Worm (Caenorhabditis elegans) whole organism, L2 larva: ENCODE results near the gene K08D8.6.

ENCODE experiments used
- F13H6.1 ChIP-seq: sonication (generic microtip); optimal IDR thresholded peaks from 2 replicates; lab custom pipeline; 2016; ENCODE audit warnings: missing genetic modification characterization, missing compliant biosample characterization
- Y55F3AM.14 ChIP-seq: fragments of 200-800 bp; sonication (Bioruptor generic); optimal IDR thresholded peaks from 2 replicates; lab custom pipeline; 2018; ENCODE audit warnings: mild to moderate bottlenecking, missing genetic modification characterization, missing compliant biosample characterization
- ZK546.5 ChIP-seq: sonication (generic microtip); optimal IDR thresholded peaks from 2 replicates; lab custom pipeline; 2017; ENCODE audit warnings: missing biosample characterization, missing genetic modification characterization
- alr-1 ChIP-seq: fragments of 150-350 bp; optimal IDR thresholded peaks from 2 replicates; lab custom pipeline; 2014; ENCODE audit warnings: missing biosample characterization, missing genetic modification characterization
- aly-2 ChIP-seq: fragments of 150-350 bp; optimal IDR thresholded peaks from 2 replicates; lab custom pipeline; 2014; ENCODE audit warnings: missing biosample characterization, missing genetic modification characterization
- ama-1 ChIP-seq: fragments of 150-350 bp; optimal IDR thresholded peaks from 2 replicates; lab custom pipeline; 2018; ENCODE audit warnings: inconsistent platforms
- blmp-1 ChIP-seq: sonication (generic microtip); optimal IDR thresholded peaks from 2 replicates; lab custom pipeline; 2017; ENCODE audit warnings: missing genetic modification characterization, mild to moderate bottlenecking, missing compliant biosample characterization, antibody characterized with exemption, moderate library complexity; ENCODE audit not compliant: insufficient read depth
- ceh-16 ChIP-seq: fragments of 150-350 bp; optimal IDR thresholded peaks from 2 replicates; lab custom pipeline; 2014; ENCODE audit warnings: missing biosample characterization, missing genetic modification characterization
- ceh-82 ChIP-seq: fragments of 150-350 bp; optimal IDR thresholded peaks from 2 replicates; lab custom pipeline; 2014; ENCODE audit warnings: missing biosample characterization, missing genetic modification characterization
- crh-2 ChIP-seq: sonication (generic microtip); optimal IDR thresholded peaks from 2 replicates; lab custom pipeline; 2017; ENCODE audit warnings: missing biosample characterization, missing genetic modification characterization
- elt-1 ChIP-seq: fragments of 150-350 bp; optimal IDR thresholded peaks from 2 replicates; lab custom pipeline; 2014; ENCODE audit warnings: missing biosample characterization, missing genetic modification characterization
- elt-3 ChIP-seq: sonication (generic microtip); optimal IDR thresholded peaks from 2 replicates; lab custom pipeline; 2017; ENCODE audit warnings: missing biosample characterization, missing genetic modification characterization
- fos-1 ChIP-seq: fragments of 150-350 bp; optimal IDR thresholded peaks from 2 replicates; lab custom pipeline; 2014; ENCODE audit warnings: missing biosample characterization, missing genetic modification characterization
- gmeb-1 ChIP-seq: fragments of 150-350 bp; optimal IDR thresholded peaks from 2 replicates; lab custom pipeline; 2014; ENCODE audit warnings: missing biosample characterization, missing genetic modification characterization
- lin-11 ChIP-seq: fragments of 150-350 bp; sonication (generic microtip); optimal IDR thresholded peaks from 2 replicates; lab custom pipeline; 2014; ENCODE audit warnings: missing biosample characterization, missing genetic modification characterization, inconsistent platforms, mixed read lengths
- lin-39 ChIP-seq: fragments of 150-350 bp; optimal IDR thresholded peaks from 2 replicates; lab custom pipeline; 2014; ENCODE audit warnings: missing biosample characterization, missing genetic modification reagents, missing genetic modification characterization
- mbf-1 ChIP-seq: sonication (generic microtip); optimal IDR thresholded peaks from 2 replicates; lab custom pipeline; 2017; ENCODE audit warnings: missing biosample characterization, missing genetic modification characterization
- mdl-1 ChIP-seq, 2 experiments: fragments of 150-350 bp in 1 of 2; sonication (generic microtip) in 1 of 2; optimal IDR thresholded peaks; 2 replicates each; lab custom pipeline; 2017; ENCODE audit warnings: missing biosample characterization in 2 of 2, missing genetic modification characterization in 2 of 2
- nhr-10 ChIP-seq: sonication (generic microtip); optimal IDR thresholded peaks from 2 replicates; lab custom pipeline; 2017; ENCODE audit warnings: missing biosample characterization, missing genetic modification characterization
- nhr-11 ChIP-seq: fragments of 150-350 bp; optimal IDR thresholded peaks from 2 replicates; lab custom pipeline; 2014; ENCODE audit warnings: missing biosample characterization, missing genetic modification characterization
- nhr-12 ChIP-seq: fragments of 150-350 bp; optimal IDR thresholded peaks from 2 replicates; lab custom pipeline; 2014; ENCODE audit warnings: missing biosample characterization, missing genetic modification characterization
- nhr-129 ChIP-seq: fragments of 150-350 bp; optimal IDR thresholded peaks from 2 replicates; lab custom pipeline; 2014; ENCODE audit warnings: missing biosample characterization, missing genetic modification characterization
- nhr-237 ChIP-seq: fragments of 150-350 bp; optimal IDR thresholded peaks from 2 replicates; lab custom pipeline; 2014; ENCODE audit warnings: missing biosample characterization, missing genetic modification characterization
- nhr-25 ChIP-seq: fragments of 150-350 bp; sonication (generic microtip); optimal IDR thresholded peaks from 3 replicates; lab custom pipeline; 2014; ENCODE audit warnings: missing biosample characterization, missing genetic modification characterization
- peb-1 ChIP-seq: fragments of 150-350 bp; optimal IDR thresholded peaks from 2 replicates; lab custom pipeline; 2014; ENCODE audit warnings: missing biosample characterization, missing genetic modification characterization
- skn-1 ChIP-seq: sonication (generic microtip); optimal IDR thresholded peaks from 2 replicates; lab custom pipeline; 2017; ENCODE audit warnings: missing biosample characterization, missing genetic modification characterization
- sma-3 ChIP-seq: sonication (generic microtip); optimal IDR thresholded peaks from 2 replicates; lab custom pipeline; 2016; ENCODE audit warnings: missing genetic modification reagents, missing genetic modification characterization, missing compliant biosample characterization
- sma-9 ChIP-seq, 2 experiments: fragments of 150-350 bp in 1 of 2; sonication (generic microtip) in 1 of 2; optimal IDR thresholded peaks; 2 replicates each; lab custom pipeline; 2014 to 2016; ENCODE audit warnings: missing genetic modification characterization in 2 of 2, mild to moderate bottlenecking in 1 of 2, missing biosample characterization in 1 of 2, missing compliant biosample characterization in 1 of 2, missing genetic modification reagents in 1 of 2, moderate library complexity in 1 of 2
- snpc-4 ChIP-seq: fragments of 150-350 bp; optimal IDR thresholded peaks from 2 replicates; lab custom pipeline; 2014; ENCODE audit warnings: missing biosample characterization, missing genetic modification characterization
- unc-62 ChIP-seq: fragments of 150-350 bp; optimal IDR thresholded peaks from 2 replicates; lab custom pipeline; 2014; ENCODE audit warnings: missing biosample characterization, missing genetic modification reagents, missing genetic modification characterization
- ztf-1 ChIP-seq: fragments of 200-800 bp; sonication (Bioruptor generic); conservative IDR thresholded peaks from 2 replicates; pipeline ENCODE4 v1.3.6; 2022; ENCODE audit warnings: missing genetic modification characterization, missing compliant biosample characterization
- ztf-4 ChIP-seq: fragments of 150-350 bp; optimal IDR thresholded peaks from 2 replicates; lab custom pipeline; 2014; ENCODE audit warnings: missing biosample characterization, missing genetic modification characterization

Gene K08D8.6

ce11 chrIV:12909871-12910270, 19.6 kb upstream of the K08D8.6 start, which contains the start of gene K08D8.4:
Gene K08D8.4 (minus strand): TSS chrIV:12909998.
- TF ChIP-seq lin-39 (tag; lab: Kevin White, UChicago), result no peak
- TF ChIP-seq fos-1 (tag; lab: Kevin White, UChicago), result peak; percentile 86
- TF ChIP-seq, all 48 proteins: peak for 1

ce11 chrIV:12906529-12906928, 16.2 kb upstream of the K08D8.6 start, which contains the start of gene K08D8.3:
Gene K08D8.3 (minus strand): TSS chrIV:12906659.
- no peak for TF ChIP-seq elt-1 (tag; lab: Kevin White, UChicago)
- peak; percentile 89 for TF ChIP-seq fos-1 (tag; lab: Kevin White, UChicago)
- TF ChIP-seq skn-1 (tag; lab: Kevin White, UChicago), result peak; percentile 89
- peak; percentile 32 for TF ChIP-seq sma-9 (GFP tag; optimal IDR thresholded peaks at IDR 0.05; lab: Kevin White, UChicago)
- TF ChIP-seq sma-9 (tag; optimal IDR thresholded peaks at IDR 0.05; lab: Kevin White, UChicago), result no peak

ce11 chrIV:12903687-12904086, 13.4 kb upstream of the K08D8.6 start:
- TF ChIP-seq gmeb-1 (tag; lab: Kevin White, UChicago), result no peak
- no peak for TF ChIP-seq nhr-11 (tag; lab: Kevin White, UChicago)
- peak; percentile 55 for TF ChIP-seq fos-1 (tag; lab: Kevin White, UChicago)
- no peak for TF ChIP-seq ztf-4
- no peak for TF ChIP-seq nhr-25 (tag; lab: Kevin White, UChicago)

- peak; percentile 66 for TF ChIP-seq fos-1 (tag; lab: Kevin White, UChicago)
- no peak for TF ChIP-seq crh-2
Observed at ce11 chrIV:12902430-12903110, 12.3 kb upstream of the K08D8.6 start, which contains the start of gene K08D8.2. Gene K08D8.2 (plus strand): TSS chrIV:12903060.

ce11 chrIV:12901602-12902001, 11.3 kb upstream of the K08D8.6 start:
- TF ChIP-seq mbf-1 (tag; lab: Kevin White, UChicago), result no peak
- TF ChIP-seq elt-1 (tag; lab: Kevin White, UChicago), result no peak
- peak; percentile 39 for TF ChIP-seq sma-9 (GFP tag; optimal IDR thresholded peaks at IDR 0.05; lab: Kevin White, UChicago)
- TF ChIP-seq sma-9 (tag; optimal IDR thresholded peaks at IDR 0.05; lab: Kevin White, UChicago), result no peak
- TF ChIP-seq nhr-11 (tag; lab: Kevin White, UChicago), result no peak
- TF ChIP-seq skn-1 (tag; lab: Kevin White, UChicago), result no peak
- peak; percentile 69 for TF ChIP-seq fos-1 (tag; lab: Kevin White, UChicago)
- no peak for TF ChIP-seq peb-1

- TF ChIP-seq sma-3 (GFP tag; lab: Kevin White, UChicago) (no peak), mdl-1 (tag; optimal IDR thresholded peaks at IDR 0.05; lab: Kevin White, UChicago) (no peak), ceh-16 (no peak), elt-3 (tag; lab: Kevin White, UChicago) (no peak), peb-1 (no peak), blmp-1 (tag; lab: Kevin White, UChicago) (no peak), ZK546.5 (no peak), nhr-12 (tag; lab: Kevin White, UChicago) (no peak), sma-9 (GFP tag; optimal IDR thresholded peaks at IDR 0.05; lab: Kevin White, UChicago) (no peak), sma-9 (tag; optimal IDR thresholded peaks at IDR 0.05; lab: Kevin White, UChicago) (no peak), Y55F3AM.14 (no peak), nhr-10 (tag; lab: Kevin White, UChicago) (no peak), skn-1 (tag; lab: Kevin White, UChicago) (no peak), aly-2 (no peak), unc-62 (GFP tag; lab: Kevin White, UChicago) (no peak), ztf-1 (GFP tag; lab: Robert Waterston, UW) (no peak), alr-1 (tag; lab: Kevin White, UChicago) (no peak), nhr-25 (tag; lab: Kevin White, UChicago) (no peak), snpc-4 (no peak), F13H6.1 (no peak)
Observed at ce11 chrIV:12900267-12900666, 10.0 kb upstream of the K08D8.6 start, which contains the start of gene K08D8.10. Gene K08D8.10 (plus strand): TSS chrIV:12900567.

ce11 chrIV:12899392-12899791, 9.1 kb upstream of the K08D8.6 start, which contains the start of gene K08D8.9:
Gene K08D8.9 (plus strand): TSS chrIV:12899692.
- TF ChIP-seq ceh-82 (tag; lab: Kevin White, UChicago) (no peak), nhr-237 (tag; lab: Kevin White, UChicago) (no peak), gmeb-1 (tag; lab: Kevin White, UChicago) (no peak), blmp-1 (tag; lab: Kevin White, UChicago) (no peak), sma-9 (GFP tag; optimal IDR thresholded peaks at IDR 0.05; lab: Kevin White, UChicago) (no peak), sma-9 (tag; optimal IDR thresholded peaks at IDR 0.05; lab: Kevin White, UChicago) (no peak), ZK546.5 (no peak), mdl-1 (tag; optimal IDR thresholded peaks at IDR 0.05; lab: Kevin White, UChicago) (no peak), elt-1 (tag; lab: Kevin White, UChicago) (no peak), peb-1 (no peak), skn-1 (tag; lab: Kevin White, UChicago) (no peak), nhr-129 (tag; lab: Kevin White, UChicago) (no peak), lin-11 (tag; lab: Kevin White, UChicago) (no peak), nhr-12 (tag; lab: Kevin White, UChicago) (no peak), ama-1 (lab: Kevin White, UChicago) (no peak)
- TF ChIP-seq, all 48 proteins: peak for 0
